Worm (Caenorhabditis elegans) whole organism, L4 larva: ENCODE measurements around the gene idpp-13.

Experiments
- F37D6.2 ChIP-seq: sonication (generic microtip); optimal IDR thresholded peaks from 2 replicates; lab custom pipeline; 2016; ENCODE audit warnings: mild to moderate bottlenecking, missing genetic modification characterization, missing compliant biosample characterization
- T20F7.1 ChIP-seq: fragments of 200-800 bp; sonication (Bioruptor generic); optimal IDR thresholded peaks from 2 replicates; lab custom pipeline; 2018; ENCODE audit warnings: mild to moderate bottlenecking, missing genetic modification characterization, missing compliant biosample characterization
- Y75B8A.6 ChIP-seq: fragments of 200-800 bp; sonication (Bioruptor generic); IDR thresholded peaks from 2 replicates; pipeline ENCODE4 v1.3.6; 2022; ENCODE audit warnings: missing genetic modification reagents, missing genetic modification characterization, missing compliant biosample characterization
- aly-2 ChIP-seq: sonication (generic microtip); optimal IDR thresholded peaks from 2 replicates; lab custom pipeline; 2018; ENCODE audit warnings: missing biosample characterization, missing genetic modification characterization
- ama-1 ChIP-seq: fragments of 150-350 bp; optimal IDR thresholded peaks from 2 replicates; lab custom pipeline; 2014; ENCODE audit warnings: inconsistent platforms, mixed read lengths
- ces-1 ChIP-seq: fragments of 150-350 bp; sonication (generic microtip); optimal IDR thresholded peaks from 4 replicates; lab custom pipeline; 2014; ENCODE audit warnings: missing biosample characterization, missing genetic modification reagents, missing genetic modification characterization
- daf-16 ChIP-seq, 3 experiments: sonication (generic microtip); optimal IDR thresholded peaks; 2 replicates each; lab custom pipeline; 2016 to 2017; ENCODE audit warnings: missing genetic modification characterization in 3 of 3, missing genetic modification reagents in 3 of 3, mild to moderate bottlenecking in 2 of 3, missing compliant biosample characterization in 2 of 3, missing biosample characterization in 1 of 3, moderate library complexity in 1 of 3
- dmd-6 ChIP-seq: fragments of 200-800 bp; sonication (Bioruptor generic); IDR thresholded peaks from 2 replicates; pipeline ENCODE4 v1.3.6; 2022; ENCODE audit warnings: missing genetic modification reagents, missing genetic modification characterization, missing compliant biosample characterization
- dmd-8 ChIP-seq: fragments of 200-800 bp; sonication (Bioruptor generic); IDR thresholded peaks from 2 replicates; pipeline ENCODE4 v1.3.6; 2022; ENCODE audit warnings: missing genetic modification characterization, missing compliant biosample characterization
- fkh-10 ChIP-seq: fragments of 150-350 bp; optimal IDR thresholded peaks from 2 replicates; lab custom pipeline; 2014; ENCODE audit warnings: missing biosample characterization, missing genetic modification reagents, missing genetic modification characterization
- gei-8 ChIP-seq: fragments of 200-800 bp; sonication (Bioruptor generic); optimal IDR thresholded peaks from 2 replicates; lab custom pipeline; 2018; ENCODE audit warnings: mild to moderate bottlenecking, missing genetic modification characterization, missing compliant biosample characterization
- hlh-11 ChIP-seq: fragments of 200-800 bp; sonication (Bioruptor generic); optimal IDR thresholded peaks from 2 replicates; lab custom pipeline; 2018; ENCODE audit warnings: mild to moderate bottlenecking, missing genetic modification characterization, missing compliant biosample characterization
- lin-15B ChIP-seq: fragments of 150-350 bp; sonication (generic microtip); optimal IDR thresholded peaks from 3 replicates; lab custom pipeline; 2014; ENCODE audit warnings: missing biosample characterization, missing genetic modification characterization
- lir-3 ChIP-seq: sonication (generic microtip); optimal IDR thresholded peaks from 2 replicates; lab custom pipeline; 2016; ENCODE audit warnings: mild to moderate bottlenecking, missing genetic modification characterization, missing compliant biosample characterization
- mdt-29 ChIP-seq: fragments of 200-800 bp; sonication (Bioruptor generic); IDR thresholded peaks from 2 replicates; pipeline ENCODE4 v1.3.6; 2022; ENCODE audit warnings: missing genetic modification reagents, missing genetic modification characterization, missing compliant biosample characterization
- mes-2 ChIP-seq: sonication (generic microtip); optimal IDR thresholded peaks from 2 replicates; lab custom pipeline; 2016; ENCODE audit warnings: missing genotype, mild to moderate bottlenecking, missing genetic modification characterization, missing compliant biosample characterization; ENCODE audit not compliant: poor library complexity, severe bottlenecking
- nhr-102 ChIP-seq: sonication (generic microtip); optimal IDR thresholded peaks from 2 replicates; lab custom pipeline; 2016; ENCODE audit warnings: mild to moderate bottlenecking, missing genetic modification characterization, moderate library complexity, missing compliant biosample characterization
- nhr-25 ChIP-seq: sonication (generic microtip); optimal IDR thresholded peaks from 2 replicates; lab custom pipeline; 2017; ENCODE audit warnings: missing genetic modification characterization, mild to moderate bottlenecking, missing compliant biosample characterization, antibody characterized with exemption, moderate library complexity, borderline replicate concordance; ENCODE audit not compliant: insufficient read depth
- nhr-28 ChIP-seq: fragments of 150-350 bp; optimal IDR thresholded peaks from 2 replicates; lab custom pipeline; 2014; ENCODE audit warnings: missing biosample characterization, missing genetic modification characterization
- nhr-41 ChIP-seq: fragments of 200-800 bp; sonication (Bioruptor generic); IDR thresholded peaks from 2 replicates; pipeline ENCODE4 v1.3.6; 2022; ENCODE audit warnings: missing genetic modification reagents, missing genetic modification characterization, missing compliant biosample characterization
- nhr-42 ChIP-seq: fragments of 200-800 bp; sonication (Bioruptor generic); IDR thresholded peaks from 2 replicates; pipeline ENCODE4 v1.3.6; 2022; ENCODE audit warnings: missing genetic modification characterization, missing compliant biosample characterization
- pqm-1 ChIP-seq: sonication (generic microtip); optimal IDR thresholded peaks from 2 replicates; lab custom pipeline; 2017; ENCODE audit warnings: missing biosample characterization, missing genetic modification characterization
- rbr-2 ChIP-seq: sonication (generic microtip); optimal IDR thresholded peaks from 2 replicates; lab custom pipeline; 2016; ENCODE audit warnings: missing genotype, missing genetic modification characterization, missing compliant biosample characterization
- saeg-2 ChIP-seq: fragments of 200-800 bp; sonication (Bioruptor generic); IDR thresholded peaks from 2 replicates; pipeline ENCODE4 v1.3.6; 2022; ENCODE audit warnings: missing genetic modification reagents, missing genetic modification characterization, missing compliant biosample characterization
- snpc-1.2 ChIP-seq: fragments of 200-800 bp; sonication (Bioruptor generic); IDR thresholded peaks from 2 replicates; pipeline ENCODE4 v1.3.6; 2022; ENCODE audit warnings: missing genetic modification reagents, missing genetic modification characterization, missing compliant biosample characterization
- spr-3 ChIP-seq: fragments of 200-800 bp; sonication (Bioruptor generic); optimal IDR thresholded peaks from 2 replicates; lab custom pipeline; 2018; ENCODE audit warnings: mild to moderate bottlenecking, missing genetic modification characterization, missing compliant biosample characterization
- tag-97 ChIP-seq: fragments of 200-800 bp; sonication (Bioruptor generic); IDR thresholded peaks from 2 replicates; pipeline ENCODE4 v1.3.6; 2022; ENCODE audit warnings: missing genetic modification characterization, missing compliant biosample characterization
- tra-1 ChIP-seq: fragments of 200-800 bp; sonication (Bioruptor generic); IDR thresholded peaks from 2 replicates; pipeline ENCODE4 v1.3.6; 2022; ENCODE audit warnings: missing genetic modification reagents, missing genetic modification characterization, missing compliant biosample characterization
- unc-39 ChIP-seq: sonication (generic microtip); optimal IDR thresholded peaks from 2 replicates; lab custom pipeline; 2017; ENCODE audit warnings: missing biosample characterization, missing genetic modification characterization
- unc-62 ChIP-seq, 3 experiments: fragments of 150-350 bp in 1 of 3; sonication (generic microtip); optimal IDR thresholded peaks in 2 of 3; peaks in 1 of 3; 1 replicate in 1 of 3; 2 replicates in 2 of 3; lab custom pipeline; 2014 to 2017; ENCODE audit warnings: missing biosample characterization in 3 of 3, missing genetic modification characterization in 3 of 3, missing genetic modification reagents in 3 of 3, missing genotype in 1 of 3
- vab-7 ChIP-seq: fragments of 200-800 bp; sonication (Bioruptor generic); IDR thresholded peaks from 2 replicates; pipeline ENCODE4 v1.3.6; 2022; ENCODE audit warnings: missing genetic modification reagents, missing genetic modification characterization, missing compliant biosample characterization
- zip-11 ChIP-seq: fragments of 200-800 bp; sonication (Bioruptor generic); IDR thresholded peaks from 2 replicates; pipeline ENCODE4 v1.3.6; 2022; ENCODE audit warnings: missing genetic modification characterization, missing compliant biosample characterization
- ztf-11 ChIP-seq: fragments of 150-350 bp; optimal IDR thresholded peaks from 2 replicates; lab custom pipeline; 2014; ENCODE audit warnings: missing biosample characterization, missing genetic modification characterization
- ztf-7 ChIP-seq: fragments of 150-350 bp; optimal IDR thresholded peaks from 2 replicates; lab custom pipeline; 2014; ENCODE audit warnings: missing biosample characterization, missing genetic modification characterization

Gene idpp-13

DNA sequence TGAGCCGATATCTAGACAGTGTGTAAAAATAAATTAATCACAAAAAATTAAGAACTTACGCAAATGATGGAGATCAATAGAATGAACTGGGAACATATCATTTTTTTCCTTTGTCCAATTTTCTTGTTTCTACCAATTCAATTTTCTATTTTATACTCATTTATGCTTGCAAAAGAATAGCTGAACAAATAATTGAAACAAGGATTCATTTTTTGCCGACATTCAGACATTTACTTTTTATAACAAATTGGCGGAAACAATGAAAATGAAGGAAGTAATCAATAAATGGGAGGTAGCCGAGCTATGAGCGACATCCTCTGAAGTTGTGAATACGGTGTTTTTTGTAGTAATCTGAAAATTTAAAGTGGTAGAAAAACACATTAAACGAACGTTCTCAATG lies at the start of gene idpp-13:
idpp-13 (minus strand) TSS at position 101 of the 400 bp plus-strand sequence.
- no peak for TF ChIP-seq ces-1 (GFP tag; lab: Kevin White, UChicago)
- no peak for TF ChIP-seq lir-3 (tag; lab: Kevin White, UChicago)
- TF ChIP-seq nhr-42 (GFP tag; lab: Robert Waterston, UW): no peak
- TF ChIP-seq dmd-8: no peak
- no peak for TF ChIP-seq zip-11 (GFP tag; lab: Robert Waterston, UW)
- no peak for TF ChIP-seq Y75B8A.6 (GFP tag; lab: Robert Waterston, UW)
- no peak for TF ChIP-seq vab-7 (GFP tag; lab: Robert Waterston, UW)
- TF ChIP-seq ztf-11 (tag; lab: Kevin White, UChicago): no peak
- no peak for TF ChIP-seq ama-1 (lab: Kevin White, UChicago)
- no peak for TF ChIP-seq unc-39 (tag; lab: Kevin White, UChicago)
- no peak for TF ChIP-seq spr-3 (GFP tag; lab: Kevin White, UChicago)
- no peak for TF ChIP-seq tra-1

DNA sequence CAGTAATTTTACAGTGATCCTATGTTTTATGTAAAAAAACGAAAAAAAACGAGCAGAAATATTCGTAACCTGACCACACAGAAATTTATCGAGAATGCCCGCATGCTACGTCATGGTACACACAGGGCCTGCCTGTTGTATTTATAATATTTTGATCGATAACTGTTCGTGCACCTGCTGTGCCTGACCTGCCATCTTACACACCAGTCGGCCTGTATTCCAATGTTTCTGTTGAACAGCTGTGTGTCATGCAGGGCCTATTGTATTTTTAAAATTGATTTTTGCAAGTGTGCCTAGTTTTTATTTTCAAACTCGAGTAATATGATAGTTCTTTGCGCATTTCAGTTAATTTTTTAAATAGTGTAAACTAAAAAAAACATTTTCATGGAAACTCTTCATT lies 49.5 kb upstream of the idpp-13 start:
- no peak for TF ChIP-seq aly-2 (tag; lab: Kevin White, UChicago)
- TF ChIP-seq nhr-41: no peak
- no peak for TF ChIP-seq nhr-25
- no peak for TF ChIP-seq fkh-10 (GFP tag; lab: Kevin White, UChicago)
- TF ChIP-seq lin-15B: no peak
- TF ChIP-seq nhr-102: no peak
- TF ChIP-seq snpc-1.2: no peak
- TF ChIP-seq mdt-29 (GFP tag; lab: Robert Waterston, UW): no peak

ce11 chrIII:964637-965036 lies 47.8 kb upstream of the idpp-13 start:
- TF ChIP-seq unc-62 (GFP tag; optimal IDR thresholded peaks at IDR 0.05 in 1 of 2; lab: Kevin White, UChicago): peak in 1 of 2 experiments; percentile 94
- TF ChIP-seq unc-62 (tag; optimal IDR thresholded peaks at IDR 0.05; lab: Kevin White, UChicago): no peak
- no peak for TF ChIP-seq rbr-2 (tag; lab: Kevin White, UChicago)

- TF ChIP-seq nhr-28: peak; percentile 28
- TF ChIP-seq vab-7 (GFP tag; lab: Robert Waterston, UW): no peak
- peak; percentile 47; the same call in 1 of the 2 replicates for TF ChIP-seq dmd-6 (GFP tag; lab: Robert Waterston, UW)
- TF ChIP-seq daf-16 (GFP tag; optimal IDR thresholded peaks at IDR 0.05; lab: Kevin White, UChicago): no peak
- peak; percentile 81 for TF ChIP-seq daf-16 (tag; optimal IDR thresholded peaks at IDR 0.05; lab: Kevin White, UChicago)
- TF ChIP-seq pqm-1 (tag; lab: Kevin White, UChicago): peak; percentile 39
These were observed 45.2 kb upstream of the idpp-13 start, which contains the start of gene fbxa-51 for ce11 chrIII:961948-962347. fbxa-51 (plus strand) TSS chrIII:962269.

- TF ChIP-seq nhr-28 (peak; percentile 79), dmd-6 (GFP tag; lab: Robert Waterston, UW) (peak; percentile 44; the same call in 1 of the 2 replicates), hlh-11 (tag; lab: Kevin White, UChicago) (peak; percentile 20), saeg-2 (GFP tag; lab: Robert Waterston, UW) (no peak), daf-16 (GFP tag; optimal IDR thresholded peaks at IDR 0.05; lab: Kevin White, UChicago) (no peak), daf-16 (tag; optimal IDR thresholded peaks at IDR 0.05; lab: Kevin White, UChicago) (peak; percentile 73), mes-2 (tag; lab: Kevin White, UChicago) (no peak), pqm-1 (tag; lab: Kevin White, UChicago) (peak; percentile 96)
These were observed 39.2 kb upstream of the idpp-13 start, which contains the start of gene fbxa-54 for ce11 chrIII:955981-956380. fbxa-54 (plus strand) TSS chrIII:956334.

DNA sequence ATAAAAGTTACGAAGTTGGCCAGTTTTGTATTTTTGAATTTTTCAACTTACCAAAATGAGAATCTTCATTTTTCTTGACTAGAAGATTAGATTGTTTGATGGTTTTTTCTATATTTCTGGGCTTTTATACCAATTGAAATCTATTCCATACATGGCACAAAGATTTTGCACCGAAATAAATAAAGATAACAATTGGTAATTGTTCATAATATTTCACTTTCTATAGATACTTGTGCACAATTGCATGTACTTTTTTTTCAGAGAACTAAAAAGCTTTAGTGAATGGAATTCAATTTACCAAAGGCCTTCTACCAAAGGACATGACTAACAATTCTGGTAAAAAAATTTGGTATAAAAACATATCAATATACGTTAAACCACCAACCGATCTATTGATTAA lies 37.8 kb upstream of the idpp-13 start, which contains the start of the genes T12B5.15 and T12B5.14:
T12B5.15 (minus strand) TSS at position 101 of the 400 bp plus-strand sequence.
T12B5.14 (plus strand) TSS at position 321 of the 400 bp plus-strand sequence.
- TF ChIP-seq ztf-7 (tag; lab: Kevin White, UChicago) (no peak), gei-8 (GFP tag; lab: Kevin White, UChicago) (no peak), ces-1 (GFP tag; lab: Kevin White, UChicago) (no peak), dmd-6 (GFP tag; lab: Robert Waterston, UW) (no peak), tag-97 (no peak), T20F7.1 (GFP tag; lab: Kevin White, UChicago) (no peak), nhr-28 (no peak), F37D6.2 (tag; lab: Kevin White, UChicago) (no peak)
